Worm (Caenorhabditis elegans) whole organism, midembryonic: Measurements from ENCODE around the gene srh-301.

Source experiments
- T22C8.4 ChIP-seq: fragments of 200-800 bp; sonication (Bioruptor generic); IDR thresholded peaks from 2 replicates; pipeline ENCODE4 v1.3.6; 2022; ENCODE audit warnings: missing genetic modification characterization, missing compliant biosample characterization
- cog-1 ChIP-seq: sonication (generic microtip); optimal IDR thresholded peaks from 2 replicates; lab custom pipeline; 2016; ENCODE audit warnings: missing genetic modification characterization, missing compliant biosample characterization
- flt-1 ChIP-seq: fragments of 200-800 bp; sonication (Bioruptor generic); IDR thresholded peaks from 2 replicates; pipeline ENCODE4 v1.3.6; 2022; ENCODE audit warnings: missing genetic modification characterization, missing compliant biosample characterization
- klf-2 ChIP-seq: fragments of 200-800 bp; sonication (Bioruptor generic); conservative IDR thresholded peaks from 2 replicates; pipeline ENCODE4 v1.3.6; 2022; ENCODE audit warnings: missing genetic modification reagents, missing genetic modification characterization, missing compliant biosample characterization
- med-1 ChIP-seq: sonication (generic microtip); optimal IDR thresholded peaks from 2 replicates; lab custom pipeline; 2017; ENCODE audit warnings: missing genetic modification characterization, mild to moderate bottlenecking, missing compliant biosample characterization, antibody characterized with exemption, missing genetic modification reagents; ENCODE audit not compliant: insufficient read depth
- ref-1 ChIP-seq: fragments of 200-800 bp; sonication (Bioruptor generic); conservative IDR thresholded peaks from 2 replicates; pipeline ENCODE4 v1.3.6; 2022; ENCODE audit warnings: missing genetic modification reagents, missing genetic modification characterization, missing compliant biosample characterization
- tab-1 ChIP-seq: fragments of 200-800 bp; sonication (Bioruptor generic); IDR thresholded peaks from 2 replicates; pipeline ENCODE4 v1.3.6; 2022; ENCODE audit warnings: missing genetic modification characterization, missing compliant biosample characterization
- ztf-23 ChIP-seq: fragments of 200-800 bp; sonication (Bioruptor generic); IDR thresholded peaks from 2 replicates; pipeline ENCODE4 v1.3.6; 2022; ENCODE audit warnings: missing genetic modification reagents, missing genetic modification characterization, missing compliant biosample characterization
- ztf-29 ChIP-seq: fragments of 200-800 bp; sonication (Bioruptor generic); IDR thresholded peaks from 2 replicates; pipeline ENCODE4 v1.3.6; 2022; ENCODE audit warnings: missing genetic modification reagents, missing genetic modification characterization, missing compliant biosample characterization

The srh-301 gene

DNA sequence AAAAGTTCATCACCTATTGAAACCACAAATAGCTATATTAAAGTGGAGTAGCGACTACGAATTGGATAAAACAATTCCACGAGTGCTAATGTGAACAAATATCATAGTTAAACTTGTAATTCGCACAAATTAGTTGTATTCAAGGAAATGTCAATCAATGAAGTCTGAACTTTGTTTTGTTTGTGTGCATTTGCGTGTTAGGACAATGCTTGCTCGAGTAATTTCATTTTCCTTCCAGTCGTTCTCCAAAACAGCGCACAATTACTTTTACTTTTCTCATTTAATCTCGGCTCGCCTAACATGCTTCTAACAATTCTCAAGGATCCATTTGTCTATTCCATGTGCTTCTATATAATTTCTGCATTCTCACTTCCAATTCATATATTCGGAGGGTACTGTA lies at the start of gene srh-301:
Gene srh-301, plus strand, starts transcription at position 301 of the 400 bp plus-strand sequence.
- TF ChIP-seq med-1 (GFP tag; lab: Kevin White, UChicago) (no peak), ztf-23 (GFP tag; lab: Robert Waterston, UW) (no peak), ztf-29 (GFP tag; lab: Robert Waterston, UW) (no peak), T22C8.4 (GFP tag; lab: Robert Waterston, UW) (no peak), ref-1 (GFP tag; lab: Robert Waterston, UW) (no peak), klf-2 (GFP tag; lab: Robert Waterston, UW) (no peak), cog-1 (no peak), flt-1 (no peak), tab-1 (GFP tag; lab: Robert Waterston, UW) (no peak)

ce11 chrV:17777127-17777526 lies 47.6 kb upstream of the srh-301 start, which contains the start of gene ddo-1:
ddo-1 (minus strand) TSS chrV:17777227.
- TF ChIP-seq ztf-23 (GFP tag; lab: Robert Waterston, UW), result no peak
- no peak for TF ChIP-seq T22C8.4 (GFP tag; lab: Robert Waterston, UW)
- no peak for TF ChIP-seq klf-2 (GFP tag; lab: Robert Waterston, UW)
- TF ChIP-seq flt-1, result no peak
- no peak for TF ChIP-seq tab-1 (GFP tag; lab: Robert Waterston, UW)
- no peak for TF ChIP-seq med-1 (GFP tag; lab: Kevin White, UChicago)
- TF ChIP-seq cog-1, result no peak
- TF ChIP-seq ref-1 (GFP tag; lab: Robert Waterston, UW), result no peak
- no peak for TF ChIP-seq ztf-29 (GFP tag; lab: Robert Waterston, UW)

- TF ChIP-seq klf-2 (GFP tag; lab: Robert Waterston, UW) (no peak), ztf-23 (GFP tag; lab: Robert Waterston, UW) (no peak), ztf-29 (GFP tag; lab: Robert Waterston, UW) (no peak), flt-1 (no peak)
Measured at ce11 chrV:17777624-17778023, 47.1 kb upstream of the srh-301 start, which contains the start of gene C47A10.12. C47A10.12 (plus strand) TSS chrV:17777924.

ce11 chrV:17780285-17780684 lies 44.4 kb upstream of the srh-301 start:
- TF ChIP-seq T22C8.4 (GFP tag; lab: Robert Waterston, UW), result no peak

ce11 chrV:17783542-17783941 lies 41.2 kb upstream of the srh-301 start, which contains the start of gene srab-12:
srab-12 (minus strand) TSS chrV:17783642.
- TF ChIP-seq ztf-23 (GFP tag; lab: Robert Waterston, UW) (no peak), klf-2 (GFP tag; lab: Robert Waterston, UW) (no peak), ref-1 (GFP tag; lab: Robert Waterston, UW) (no peak), cog-1 (no peak), med-1 (GFP tag; lab: Kevin White, UChicago) (no peak), ztf-29 (GFP tag; lab: Robert Waterston, UW) (no peak), T22C8.4 (GFP tag; lab: Robert Waterston, UW) (no peak), tab-1 (GFP tag; lab: Robert Waterston, UW) (no peak), flt-1 (no peak)

DNA sequence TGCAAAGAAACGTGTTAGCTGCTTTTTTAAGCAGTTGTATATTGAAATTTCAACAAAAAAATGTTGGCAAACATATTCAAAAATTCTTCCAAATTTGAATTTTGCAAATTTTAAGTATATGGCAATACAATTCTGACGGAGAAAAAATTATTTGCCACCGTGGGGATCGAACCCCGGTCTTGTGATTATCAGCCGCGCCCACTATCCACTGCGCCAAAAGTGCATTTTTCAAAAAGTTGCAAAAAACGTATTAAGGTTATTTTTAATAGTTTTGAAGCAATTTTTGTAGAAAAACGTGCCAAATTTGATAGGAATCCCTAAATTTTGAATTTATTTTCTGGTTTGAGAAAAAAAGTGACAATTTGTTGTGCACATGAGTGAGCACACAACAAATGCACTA lies 40.3 kb upstream of the srh-301 start:
- TF ChIP-seq flt-1 (no peak), klf-2 (GFP tag; lab: Robert Waterston, UW) (no peak), tab-1 (GFP tag; lab: Robert Waterston, UW) (no peak), ztf-29 (GFP tag; lab: Robert Waterston, UW) (no peak), T22C8.4 (GFP tag; lab: Robert Waterston, UW) (no peak), med-1 (GFP tag; lab: Kevin White, UChicago) (no peak), cog-1 (no peak), ztf-23 (GFP tag; lab: Robert Waterston, UW) (no peak), ref-1 (GFP tag; lab: Robert Waterston, UW) (no peak)

- TF ChIP-seq T22C8.4 (GFP tag; lab: Robert Waterston, UW) (no peak), flt-1 (no peak), ztf-29 (GFP tag; lab: Robert Waterston, UW) (no peak), med-1 (GFP tag; lab: Kevin White, UChicago) (no peak), ztf-23 (GFP tag; lab: Robert Waterston, UW) (no peak), cog-1 (no peak), klf-2 (GFP tag; lab: Robert Waterston, UW) (no peak), ref-1 (GFP tag; lab: Robert Waterston, UW) (no peak), tab-1 (GFP tag; lab: Robert Waterston, UW) (no peak)
Measured at ce11 chrV:17790191-17790590, 34.5 kb upstream of the srh-301 start, which contains the start of gene srh-290. srh-290 (plus strand) TSS chrV:17790491.

DNA sequence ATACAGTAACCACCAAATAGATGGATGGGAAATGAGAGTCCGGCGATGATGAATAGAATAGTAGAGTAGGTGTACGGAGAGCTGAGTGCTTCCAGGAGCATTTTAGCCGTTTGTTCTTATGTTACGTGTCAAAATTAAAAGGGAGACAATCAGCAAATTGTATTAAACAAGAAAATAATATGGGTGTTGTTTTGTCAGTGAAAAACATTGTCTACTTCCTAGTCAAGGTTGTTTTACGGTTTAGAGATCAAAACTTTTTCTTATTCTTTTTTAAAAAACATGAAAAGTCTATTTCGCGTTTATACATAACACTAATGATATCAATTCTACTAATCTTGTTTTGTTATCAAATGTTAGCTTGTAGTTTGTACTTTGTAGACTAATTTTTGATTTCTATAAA lies 30.7 kb upstream of the srh-301 start, which contains the start of gene srh-289:
Gene srh-289, minus strand, starts transcription at position 101 of the 400 bp plus-strand sequence.
- TF ChIP-seq T22C8.4 (GFP tag; lab: Robert Waterston, UW), result no peak
- TF ChIP-seq cog-1, result no peak
- no peak for TF ChIP-seq ztf-23 (GFP tag; lab: Robert Waterston, UW)
- TF ChIP-seq tab-1 (GFP tag; lab: Robert Waterston, UW), result no peak
- TF ChIP-seq ref-1 (GFP tag; lab: Robert Waterston, UW), result no peak
- TF ChIP-seq klf-2 (GFP tag; lab: Robert Waterston, UW), result no peak
- TF ChIP-seq med-1 (GFP tag; lab: Kevin White, UChicago), result no peak
- TF ChIP-seq flt-1, result no peak
- no peak for TF ChIP-seq ztf-29 (GFP tag; lab: Robert Waterston, UW)

- TF ChIP-seq cog-1 (no peak), med-1 (GFP tag; lab: Kevin White, UChicago) (no peak), tab-1 (GFP tag; lab: Robert Waterston, UW) (no peak), ztf-29 (GFP tag; lab: Robert Waterston, UW) (no peak), ref-1 (GFP tag; lab: Robert Waterston, UW) (no peak), T22C8.4 (GFP tag; lab: Robert Waterston, UW) (no peak), klf-2 (GFP tag; lab: Robert Waterston, UW) (no peak), flt-1 (no peak), ztf-23 (GFP tag; lab: Robert Waterston, UW) (no peak)
Measured at ce11 chrV:17795655-17796054, 29.1 kb upstream of the srh-301 start, which contains the start of gene srh-288. srh-288 (minus strand) TSS chrV:17795755.
